Worm (Caenorhabditis elegans) whole organism, mixed stage, embryonic: ENCODE measurements around the gene T22B2.3.
A peak's percentile ranks its signal among the peaks of the same experiment; 100 is the strongest.

ENCODE experiments used
- M03D4.4 ChIP-seq: sonication (generic microtip); optimal IDR thresholded peaks from 2 replicates; lab custom pipeline; 2017; ENCODE audit warnings: mild to moderate bottlenecking, missing genetic modification characterization, missing compliant biosample characterization
- bed-3 ChIP-seq: fragments of 200-800 bp; sonication (Bioruptor generic); optimal IDR thresholded peaks from 3 replicates; lab custom pipeline; 2018; ENCODE audit warnings: mild to moderate bottlenecking, missing genetic modification characterization, moderate library complexity, missing compliant biosample characterization
- blmp-1 ChIP-seq: fragments of 150-350 bp; optimal IDR thresholded peaks from 2 replicates; lab custom pipeline; 2014; ENCODE audit warnings: missing biosample characterization, missing genetic modification characterization
- ceh-39 ChIP-seq: fragments of 150-350 bp; optimal IDR thresholded peaks from 2 replicates; lab custom pipeline; 2014; ENCODE audit warnings: missing biosample characterization, missing genetic modification characterization
- ceh-43 ChIP-seq: fragments of 200-800 bp; sonication (Bioruptor generic); optimal IDR thresholded peaks from 2 replicates; lab custom pipeline; 2018; ENCODE audit warnings: mild to moderate bottlenecking, missing genetic modification characterization, moderate library complexity, missing compliant biosample characterization
- ceh-83 ChIP-seq: fragments of 200-800 bp; sonication (Bioruptor generic); optimal IDR thresholded peaks from 2 replicates; lab custom pipeline; 2018; ENCODE audit warnings: mild to moderate bottlenecking, missing genetic modification characterization, missing compliant biosample characterization
- ces-1 ChIP-seq: fragments of 150-350 bp; optimal IDR thresholded peaks from 2 replicates; lab custom pipeline; 2014; ENCODE audit warnings: missing biosample characterization, missing genetic modification reagents, missing genetic modification characterization
- cnd-1 ChIP-seq: fragments of 200-800 bp; sonication (Bioruptor generic); optimal IDR thresholded peaks from 2 replicates; lab custom pipeline; 2018; ENCODE audit warnings: mild to moderate bottlenecking, missing genetic modification characterization, missing compliant biosample characterization
- drap-1 ChIP-seq: fragments of 200-800 bp; sonication (Bioruptor generic); optimal IDR thresholded peaks from 3 replicates; lab custom pipeline; 2018; ENCODE audit warnings: mild to moderate bottlenecking, missing genetic modification characterization, missing compliant biosample characterization
- elt-3 ChIP-seq: fragments of 150-350 bp; optimal IDR thresholded peaks from 2 replicates; lab custom pipeline; 2014; ENCODE audit warnings: missing biosample characterization, missing genetic modification characterization
- ham-2 ChIP-seq: fragments of 200-800 bp; sonication (Bioruptor generic); optimal IDR thresholded peaks from 2 replicates; lab custom pipeline; 2018; ENCODE audit warnings: mild to moderate bottlenecking, missing genetic modification characterization, missing compliant biosample characterization
- hlh-1 ChIP-seq: fragments of 150-350 bp; optimal IDR thresholded peaks from 2 replicates; lab custom pipeline; 2014; ENCODE audit warnings: missing biosample characterization, missing genetic modification reagents, missing genetic modification characterization
- lin-13 ChIP-seq: fragments of 150-350 bp; optimal IDR thresholded peaks from 2 replicates; lab custom pipeline; 2014; ENCODE audit warnings: missing biosample characterization, missing genetic modification characterization
- lin-32 ChIP-seq: fragments of 200-800 bp; sonication (Bioruptor generic); optimal IDR thresholded peaks from 2 replicates; lab custom pipeline; 2018; ENCODE audit warnings: mild to moderate bottlenecking, missing genetic modification characterization, missing compliant biosample characterization
- lsy-2 ChIP-seq: fragments of 150-350 bp; optimal IDR thresholded peaks from 2 replicates; lab custom pipeline; 2014; ENCODE audit warnings: missing biosample characterization, missing genetic modification characterization
- mep-1 ChIP-seq: fragments of 150-350 bp; optimal IDR thresholded peaks from 2 replicates; lab custom pipeline; 2017; ENCODE audit warnings: missing biosample characterization, missing genetic modification reagents, missing genetic modification characterization, inconsistent platforms
- mls-2 ChIP-seq: sonication (generic microtip); optimal IDR thresholded peaks from 2 replicates; lab custom pipeline; 2016; ENCODE audit warnings: mild to moderate bottlenecking, missing genetic modification characterization, moderate library complexity, missing compliant biosample characterization
- nhr-12 ChIP-seq: fragments of 150-350 bp; optimal IDR thresholded peaks from 2 replicates; lab custom pipeline; 2014; ENCODE audit warnings: missing biosample characterization, missing genetic modification characterization
- nhr-2 ChIP-seq: fragments of 150-350 bp; optimal IDR thresholded peaks from 2 replicates; lab custom pipeline; 2014; ENCODE audit warnings: missing biosample characterization, missing genetic modification characterization
- nhr-237 ChIP-seq: fragments of 150-350 bp; optimal IDR thresholded peaks from 2 replicates; lab custom pipeline; 2014; ENCODE audit warnings: missing biosample characterization, missing genetic modification characterization
- nhr-28 ChIP-seq: fragments of 150-350 bp; optimal IDR thresholded peaks from 2 replicates; lab custom pipeline; 2014; ENCODE audit warnings: missing biosample characterization, missing genetic modification characterization
- nhr-76 ChIP-seq: sonication (generic microtip); optimal IDR thresholded peaks from 2 replicates; lab custom pipeline; 2017; ENCODE audit warnings: missing biosample characterization, missing genetic modification characterization
- sem-2 ChIP-seq: fragments of 200-800 bp; sonication (Bioruptor generic); optimal IDR thresholded peaks from 2 replicates; lab custom pipeline; 2018; ENCODE audit warnings: mild to moderate bottlenecking, missing genetic modification characterization, missing compliant biosample characterization
- snpc-4 ChIP-seq: fragments of 150-350 bp; optimal IDR thresholded peaks from 2 replicates; lab custom pipeline; 2014; ENCODE audit warnings: missing biosample characterization, missing genetic modification characterization
- sptf-1 ChIP-seq: sonication (generic microtip); optimal IDR thresholded peaks from 2 replicates; lab custom pipeline; 2017; ENCODE audit warnings: mild to moderate bottlenecking, missing genetic modification characterization, moderate library complexity, missing compliant biosample characterization
- tbx-8 ChIP-seq: fragments of 200-800 bp; sonication (Bioruptor generic); optimal IDR thresholded peaks from 2 replicates; lab custom pipeline; 2018; ENCODE audit warnings: mild to moderate bottlenecking, missing genetic modification characterization, moderate library complexity, missing compliant biosample characterization
- unc-120 ChIP-seq: sonication (generic microtip); optimal IDR thresholded peaks from 2 replicates; lab custom pipeline; 2017; ENCODE audit warnings: missing genetic modification characterization, missing compliant biosample characterization; ENCODE audit not compliant: poor library complexity, severe bottlenecking
- unc-39 ChIP-seq: fragments of 150-350 bp; optimal IDR thresholded peaks from 2 replicates; lab custom pipeline; 2014; ENCODE audit warnings: missing biosample characterization, missing genetic modification characterization
- unc-62 ChIP-seq: fragments of 150-350 bp; optimal IDR thresholded peaks from 2 replicates; lab custom pipeline; 2014; ENCODE audit warnings: missing biosample characterization, missing genetic modification reagents, missing genetic modification characterization
- zip-8 ChIP-seq: fragments of 150-350 bp; optimal IDR thresholded peaks from 2 replicates; lab custom pipeline; 2014; ENCODE audit warnings: missing biosample characterization, missing genetic modification characterization
- ztf-11 ChIP-seq: fragments of 150-350 bp; optimal IDR thresholded peaks from 2 replicates; lab custom pipeline; 2014; ENCODE audit warnings: missing biosample characterization, missing genetic modification characterization

Gene T22B2.3

DNA sequence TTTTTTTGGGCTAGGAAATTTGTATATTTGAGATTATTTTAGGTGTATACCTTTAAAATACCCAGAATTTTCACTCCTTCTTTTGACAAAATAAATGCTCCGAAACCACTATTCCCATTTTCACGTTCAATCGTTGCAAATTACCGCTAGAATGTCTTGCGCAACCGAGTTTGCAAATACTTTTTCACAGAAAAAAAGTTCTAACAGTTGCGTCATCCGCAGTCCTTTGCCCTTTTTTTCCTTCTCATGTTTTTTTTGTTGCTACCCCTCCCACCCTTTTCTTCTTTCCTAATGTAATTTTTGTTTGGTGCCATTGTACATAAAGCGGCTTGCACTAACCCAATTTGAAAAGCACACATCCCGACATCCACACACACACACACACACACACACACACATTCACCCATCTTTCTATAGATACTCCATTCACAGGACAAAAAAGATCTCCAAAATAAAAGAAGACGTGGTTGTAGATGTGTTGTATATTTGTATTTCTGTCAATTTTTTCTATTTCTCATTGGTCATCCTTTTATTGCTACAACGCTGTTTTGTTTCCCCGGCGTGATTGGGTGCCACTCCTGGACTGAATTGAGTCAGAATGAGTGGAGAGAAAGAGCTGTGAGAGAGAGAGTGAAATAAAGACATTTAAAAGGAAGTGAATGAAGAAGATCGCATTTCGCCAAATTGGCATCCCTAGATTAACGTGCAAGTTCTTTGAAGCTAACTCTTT lies 40.5 kb downstream of the T22B2.3 start:
- TF ChIP-seq nhr-237 (tag; lab: Kevin White, UChicago) (no peak), zip-8 (tag; lab: Kevin White, UChicago) (peak; percentile 97), ces-1 (peak; percentile 96)

DNA sequence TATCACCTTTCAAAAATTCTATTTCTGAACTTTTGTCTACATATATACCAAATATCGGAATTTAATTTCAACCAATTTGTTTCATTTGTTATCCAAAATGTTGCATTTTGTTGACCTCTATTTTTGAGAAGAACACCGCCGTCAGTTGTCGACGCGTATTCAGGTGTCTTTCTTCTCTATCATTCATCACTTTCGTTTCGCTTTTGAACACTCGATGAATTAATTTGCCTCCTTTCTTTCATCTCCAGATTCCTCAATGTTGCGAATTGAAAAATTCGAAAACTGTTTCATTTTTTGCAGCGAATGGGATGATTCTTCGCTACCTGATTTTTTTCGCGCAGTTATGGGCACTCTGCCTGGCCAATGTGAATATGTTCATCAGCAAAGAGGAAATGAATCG lies 41.1 kb downstream of the T22B2.3 start, which contains the start of gene lin-18:
Gene lin-18 (plus strand): TSS at position 301 of the 400 bp plus-strand sequence.
- no peak for TF ChIP-seq ceh-83 (GFP tag; lab: Kevin White, UChicago)
- TF ChIP-seq hlh-1 (tag; lab: Kevin White, UChicago), result no peak
- TF ChIP-seq ztf-11 (tag; lab: Kevin White, UChicago), result no peak
- TF ChIP-seq mls-2 (tag; lab: Kevin White, UChicago), result no peak
- TF ChIP-seq lin-32, result no peak
- TF ChIP-seq sem-2, result no peak
- TF ChIP-seq unc-62, result no peak
- TF ChIP-seq ham-2 (GFP tag; lab: Kevin White, UChicago), result no peak
- TF ChIP-seq nhr-237 (tag; lab: Kevin White, UChicago), result no peak
- no peak for TF ChIP-seq snpc-4 (tag; lab: Kevin White, UChicago)
- no peak for TF ChIP-seq nhr-2 (tag; lab: Kevin White, UChicago)
- TF ChIP-seq nhr-76, result no peak
- no peak for TF ChIP-seq elt-3 (tag; lab: Kevin White, UChicago)
- no peak for TF ChIP-seq unc-120 (tag; lab: Kevin White, UChicago)

DNA sequence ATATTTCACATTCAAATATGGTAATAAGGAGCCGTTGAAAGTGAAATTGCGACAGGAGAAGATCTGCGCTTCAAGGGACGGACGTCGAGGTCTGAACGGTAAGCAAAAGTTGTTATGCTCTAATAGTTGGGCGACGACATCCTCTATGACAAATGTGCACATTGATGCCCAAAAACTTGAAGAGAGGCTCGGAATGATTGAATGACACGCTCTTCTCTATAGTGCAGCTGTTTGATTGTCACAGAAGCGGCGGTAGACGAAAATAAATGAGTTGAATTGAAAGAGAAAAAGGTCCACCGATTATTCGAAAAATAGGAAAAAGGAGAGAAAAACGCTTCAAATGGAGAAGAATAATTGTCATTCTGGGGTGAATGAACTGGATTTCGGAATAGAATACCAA lies 42.1 kb downstream of the T22B2.3 start:
- TF ChIP-seq hlh-1 (tag; lab: Kevin White, UChicago), result peak; percentile 88
- TF ChIP-seq nhr-76, result no peak
- TF ChIP-seq lsy-2 (tag; lab: Kevin White, UChicago), result no peak
- TF ChIP-seq nhr-237 (tag; lab: Kevin White, UChicago), result no peak
- no peak for TF ChIP-seq mep-1 (tag; lab: Kevin White, UChicago)
- TF ChIP-seq M03D4.4 (tag; lab: Kevin White, UChicago), result no peak
- TF ChIP-seq drap-1 (GFP tag; lab: Kevin White, UChicago), result no peak
- no peak for TF ChIP-seq ham-2 (GFP tag; lab: Kevin White, UChicago)
- TF ChIP-seq mls-2 (tag; lab: Kevin White, UChicago), result no peak
- no peak for TF ChIP-seq sptf-1 (tag; lab: Kevin White, UChicago)
- TF ChIP-seq unc-62, result peak; percentile 82
- no peak for TF ChIP-seq nhr-12 (tag; lab: Kevin White, UChicago)
- no peak for TF ChIP-seq ceh-83 (GFP tag; lab: Kevin White, UChicago)
- TF ChIP-seq ceh-39 (tag; lab: Kevin White, UChicago), result no peak
- TF ChIP-seq nhr-2 (tag; lab: Kevin White, UChicago), result no peak
- no peak for TF ChIP-seq lin-13 (tag; lab: Kevin White, UChicago)
- no peak for TF ChIP-seq ztf-11 (tag; lab: Kevin White, UChicago)
- no peak for TF ChIP-seq ces-1
- TF ChIP-seq ceh-43 (GFP tag; lab: Kevin White, UChicago), result no peak
- no peak for TF ChIP-seq elt-3 (tag; lab: Kevin White, UChicago)
- TF ChIP-seq blmp-1 (tag; lab: Kevin White, UChicago), result no peak
- no peak for TF ChIP-seq bed-3 (GFP tag; lab: Kevin White, UChicago)
- TF ChIP-seq unc-120 (tag; lab: Kevin White, UChicago), result peak; percentile 42
- TF ChIP-seq cnd-1 (tag; lab: Kevin White, UChicago), result no peak
- no peak for TF ChIP-seq nhr-28 (tag; lab: Kevin White, UChicago)
- TF ChIP-seq zip-8 (tag; lab: Kevin White, UChicago), result no peak
- TF ChIP-seq tbx-8 (GFP tag; lab: Kevin White, UChicago), result no peak
- TF ChIP-seq, all 35 proteins: peak for 3

DNA sequence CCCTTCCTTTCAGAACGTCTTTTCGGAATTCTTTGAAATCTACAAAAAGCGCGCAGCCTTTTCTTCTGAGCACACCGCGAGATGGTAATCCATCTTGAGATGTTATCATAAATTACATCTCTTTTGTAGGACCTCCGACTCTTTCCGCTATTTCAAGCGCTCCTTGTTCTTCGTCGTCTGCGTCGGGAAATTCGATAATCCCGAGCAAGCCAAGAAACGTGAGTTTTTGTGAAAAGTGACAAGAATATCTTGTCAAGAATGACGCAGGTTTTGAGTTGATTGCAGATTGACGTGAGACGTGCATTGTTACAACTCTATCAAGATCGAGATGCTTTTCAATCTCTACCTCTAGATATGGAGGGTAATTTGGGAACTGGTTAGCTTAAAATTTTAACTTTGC lies 43.2 kb downstream of the T22B2.3 start:
- TF ChIP-seq unc-62 (peak; percentile 74), hlh-1 (tag; lab: Kevin White, UChicago) (no peak), ztf-11 (tag; lab: Kevin White, UChicago) (no peak), lsy-2 (tag; lab: Kevin White, UChicago) (no peak), nhr-76 (no peak), bed-3 (GFP tag; lab: Kevin White, UChicago) (no peak), unc-39 (no peak), ceh-39 (tag; lab: Kevin White, UChicago) (no peak), lin-32 (no peak), ceh-83 (GFP tag; lab: Kevin White, UChicago) (no peak), nhr-12 (tag; lab: Kevin White, UChicago) (no peak), snpc-4 (tag; lab: Kevin White, UChicago) (no peak), ces-1 (peak; percentile 1)
- TF ChIP-seq, all 35 proteins: peak for 2
